Worm (Caenorhabditis elegans): ENCODE results near the gene natb-1.

- TF ChIP-seq hmg-4 (GFP tag; optimal IDR thresholded peaks at IDR 0.05), result peak; percentile 40
- TF ChIP-seq B0310.2 (tag; optimal IDR thresholded peaks at IDR 0.05), result no peak
- TF ChIP-seq ceh-13 (GFP tag; optimal IDR thresholded peaks at IDR 0.05), result no peak
- no peak for TF ChIP-seq flt-1 (GFP tag; IDR thresholded peaks at IDR 0.05)
- TF ChIP-seq tbx-11 (GFP tag; IDR thresholded peaks at IDR 0.05), result no peak
Observed at ce11 chrV:8000929-8001513, 17.8 kb upstream of the natb-1 start, which contains the start of gene Y97E10AR.1.
